Worm (Caenorhabditis elegans): ENCODE results near the gene clp-1.

Gene clp-1

DNA sequence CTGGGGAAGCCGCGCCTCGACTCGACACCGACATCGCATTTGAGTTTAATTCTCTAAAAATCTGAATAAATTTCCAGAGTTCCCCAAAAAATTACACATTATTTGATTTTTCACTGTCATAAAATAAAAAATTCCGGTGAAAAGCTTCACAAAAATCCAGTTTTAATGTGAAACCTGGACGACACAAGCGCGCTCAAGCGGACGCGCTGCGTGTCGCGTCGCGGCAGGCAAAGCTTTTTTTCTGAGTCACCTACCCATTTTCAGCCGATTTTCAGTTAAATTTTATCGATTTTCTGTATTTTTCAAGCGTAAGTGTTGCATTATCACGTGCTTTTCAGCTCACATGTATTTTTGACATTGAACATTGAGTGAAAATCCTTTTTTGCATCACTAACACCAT lies 30.0 kb downstream of the clp-1 start, which contains the start of gene cit-1.1:
TSS of gene cit-1.1 (minus strand) at position 53 of the 400 bp plus-strand sequence.
- no peak for TF ChIP-seq unc-62 (GFP tag; optimal IDR thresholded peaks at IDR 0.05)

DNA sequence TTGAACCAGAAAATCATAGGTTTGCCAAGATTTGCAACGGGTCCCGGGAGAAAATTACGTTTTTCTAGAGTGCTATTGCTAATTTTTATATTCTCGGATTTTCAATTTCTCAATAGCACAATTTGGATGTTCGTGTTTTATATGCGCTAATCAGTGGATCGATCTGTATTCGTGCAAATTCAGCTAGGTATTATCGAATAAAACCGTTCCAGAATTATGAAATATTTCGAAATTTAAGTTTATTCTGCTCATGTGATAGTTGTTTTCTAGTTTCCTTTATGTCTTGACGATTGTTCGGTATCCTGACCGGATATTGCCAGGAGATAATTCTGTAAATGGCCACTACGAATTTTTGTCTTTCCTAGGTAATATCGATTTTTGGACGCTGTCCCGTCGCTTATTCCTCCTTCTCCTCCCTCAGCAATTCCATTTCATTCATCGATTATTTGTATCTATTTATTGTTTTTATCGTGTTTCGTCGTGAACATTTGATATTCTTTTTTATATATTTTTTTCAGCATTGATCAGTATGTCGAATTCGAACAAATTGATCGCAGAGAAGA lies 30.6 kb downstream of the clp-1 start, which contains the start of gene cit-1.2:
TSS of gene cit-1.2 (plus strand) at position 513 of the 563 bp plus-strand sequence.
- TF ChIP-seq unc-62 (GFP tag; optimal IDR thresholded peaks at IDR 0.05): no peak

DNA sequence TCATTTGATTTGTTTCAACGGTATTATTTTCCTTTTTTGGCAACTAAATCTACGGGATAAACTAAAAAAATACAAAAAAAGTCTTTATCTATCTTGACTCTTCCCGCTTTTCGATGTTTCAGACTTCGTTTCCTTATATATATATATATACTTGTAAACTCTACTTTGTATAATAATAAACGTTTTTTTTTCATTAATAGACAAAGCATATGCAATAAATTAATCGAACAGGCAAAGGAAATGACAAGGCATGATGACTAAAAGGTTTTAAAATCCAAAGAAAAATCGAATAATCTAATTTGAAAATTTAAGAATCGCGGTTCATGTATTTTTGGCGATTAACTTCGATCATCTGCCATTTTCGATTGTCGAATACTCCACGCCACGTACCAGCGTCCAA lies 33.8 kb downstream of the clp-1 start:
- no peak for TF ChIP-seq unc-62 (GFP tag; optimal IDR thresholded peaks at IDR 0.05)

DNA sequence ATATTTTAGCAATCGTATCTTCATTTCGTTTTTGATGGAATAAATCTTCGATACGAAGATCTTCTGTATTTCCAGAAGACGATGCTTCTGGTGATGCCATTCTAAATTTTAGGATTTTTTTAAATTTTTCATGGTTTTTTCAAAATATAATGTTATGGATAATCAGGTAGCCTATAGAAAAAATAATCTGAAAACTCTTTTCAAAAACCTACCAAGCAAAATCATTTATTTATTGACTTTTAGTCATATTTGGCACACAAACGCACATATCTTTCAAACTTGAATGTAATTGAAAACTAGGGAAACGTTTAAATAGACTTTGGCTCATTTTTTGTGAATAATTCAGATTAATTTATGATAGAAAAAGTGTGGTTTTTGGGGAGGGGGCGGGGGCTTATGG lies 36.7 kb downstream of the clp-1 start, which contains the start of gene F44B9.5:
TSS of gene F44B9.5 (minus strand) at position 101 of the 400 bp plus-strand sequence.
- no peak for TF ChIP-seq unc-62 (GFP tag; optimal IDR thresholded peaks at IDR 0.05)

DNA sequence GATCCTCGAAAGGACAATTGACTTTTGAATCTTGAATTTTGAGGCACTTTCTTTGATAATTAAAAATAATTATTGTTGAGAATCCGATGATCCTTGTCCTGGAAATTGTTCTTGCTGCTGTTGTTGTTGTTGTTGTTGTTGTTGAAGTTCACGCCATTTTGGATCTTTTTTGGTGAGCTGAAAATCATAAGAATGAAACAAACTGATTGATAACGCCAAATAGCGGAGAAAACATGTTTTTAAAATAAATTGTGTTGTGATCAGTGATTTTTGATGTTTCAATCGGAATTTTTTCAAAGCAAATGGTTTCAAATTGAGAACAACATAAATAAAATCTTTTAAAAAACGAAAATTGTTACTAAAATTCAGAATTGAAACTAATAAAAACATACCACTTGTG lies 37.3 kb downstream of the clp-1 start:
- TF ChIP-seq unc-62 (GFP tag; optimal IDR thresholded peaks at IDR 0.05): no peak

DNA sequence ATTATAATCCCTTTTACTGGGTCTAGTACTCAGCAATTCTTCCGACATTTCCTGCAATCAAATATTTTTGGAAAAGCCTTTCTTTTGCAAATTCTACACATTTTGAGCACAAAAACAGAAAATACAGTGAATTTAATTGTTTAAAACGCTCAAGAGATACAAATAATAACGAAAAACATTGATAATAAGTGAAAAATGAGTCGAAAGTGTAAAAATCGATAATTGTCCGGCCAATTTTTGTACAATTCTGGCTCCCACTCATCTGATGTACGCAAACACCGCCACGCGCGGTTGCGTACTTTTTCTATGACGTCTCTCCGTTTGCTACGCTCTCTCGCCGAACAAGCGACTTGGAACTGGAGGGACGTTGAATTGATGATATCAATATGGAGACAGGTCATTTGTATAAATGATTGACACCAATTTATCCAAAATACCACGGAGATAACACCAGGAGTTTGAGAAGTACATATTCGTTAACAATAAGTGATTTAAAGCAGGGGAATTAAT lies 41.1 kb downstream of the clp-1 start, which contains the start of gene lin-36:
TSS of gene lin-36 (minus strand) at position 51 of the 510 bp plus-strand sequence.
- TF ChIP-seq unc-62 (GFP tag; optimal IDR thresholded peaks at IDR 0.05): no peak

DNA sequence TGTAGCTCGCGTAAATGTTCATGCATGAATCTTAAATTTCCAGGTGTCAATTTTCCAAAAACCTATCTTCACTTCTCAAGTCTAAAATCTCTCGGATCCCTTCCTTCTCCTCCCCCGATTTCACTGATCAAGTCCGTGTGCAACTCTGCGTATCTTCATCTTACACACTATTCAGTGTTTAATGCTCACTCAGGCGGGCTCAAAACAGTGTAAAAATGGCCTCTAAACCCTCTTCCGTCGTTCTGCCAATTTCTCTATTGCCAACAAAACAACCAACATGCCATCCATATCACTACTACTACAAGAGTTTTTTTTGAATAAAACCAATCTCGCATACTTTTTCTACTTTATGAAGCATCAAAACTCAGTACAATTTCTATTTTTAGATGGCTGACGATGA lies 42.3 kb downstream of the clp-1 start, which contains the start of gene F44B9.2:
TSS of gene F44B9.2 (plus strand) at position 387 of the 400 bp plus-strand sequence.
- no peak for TF ChIP-seq unc-62 (GFP tag; optimal IDR thresholded peaks at IDR 0.05)

DNA sequence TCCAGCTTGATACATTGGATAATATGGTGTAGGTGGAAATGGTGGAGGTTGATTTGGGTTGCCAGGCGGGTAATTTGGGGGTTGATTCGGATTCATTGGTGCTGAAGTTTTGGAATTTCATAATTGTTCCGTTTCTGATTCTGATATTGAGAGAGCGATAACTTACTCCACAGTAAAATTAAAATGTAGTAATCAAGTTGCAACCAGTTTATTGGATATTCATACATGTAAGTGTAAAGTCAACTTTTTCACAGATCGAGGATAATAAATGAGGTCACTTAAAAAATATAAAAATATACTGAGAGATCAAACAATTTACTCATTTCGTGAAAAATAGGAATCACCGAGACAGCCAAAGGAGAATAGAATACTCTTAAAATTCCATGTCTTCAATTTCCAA lies 48.2 kb downstream of the clp-1 start, which contains the start of gene mdt-30:
TSS of gene mdt-30 (minus strand) at position 101 of the 400 bp plus-strand sequence.
- TF ChIP-seq unc-62 (GFP tag; optimal IDR thresholded peaks at IDR 0.05): no peak

DNA sequence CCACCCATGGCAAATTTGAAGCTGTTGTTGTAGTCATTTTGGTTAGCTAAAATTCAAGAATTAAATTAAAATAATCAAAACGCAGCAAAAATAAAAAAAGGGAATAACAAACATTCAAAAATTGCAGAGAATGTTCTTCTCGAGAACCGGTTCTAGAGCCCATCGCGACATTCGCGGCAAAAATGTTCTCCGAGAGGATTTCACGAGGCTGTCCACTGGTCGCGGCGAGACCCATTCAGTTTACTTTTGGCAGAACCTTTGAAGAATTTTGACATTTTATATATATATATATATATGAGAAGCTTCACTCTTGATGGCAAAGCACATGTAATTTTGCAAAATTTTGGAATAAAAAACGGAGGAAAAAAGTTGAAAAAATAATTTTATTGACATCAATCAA lies 49.7 kb downstream of the clp-1 start, which contains the start of gene F44B9.8:
TSS of gene F44B9.8 (minus strand) at position 163 of the 400 bp plus-strand sequence.
- no peak for TF ChIP-seq unc-62 (GFP tag; optimal IDR thresholded peaks at IDR 0.05)

DNA sequence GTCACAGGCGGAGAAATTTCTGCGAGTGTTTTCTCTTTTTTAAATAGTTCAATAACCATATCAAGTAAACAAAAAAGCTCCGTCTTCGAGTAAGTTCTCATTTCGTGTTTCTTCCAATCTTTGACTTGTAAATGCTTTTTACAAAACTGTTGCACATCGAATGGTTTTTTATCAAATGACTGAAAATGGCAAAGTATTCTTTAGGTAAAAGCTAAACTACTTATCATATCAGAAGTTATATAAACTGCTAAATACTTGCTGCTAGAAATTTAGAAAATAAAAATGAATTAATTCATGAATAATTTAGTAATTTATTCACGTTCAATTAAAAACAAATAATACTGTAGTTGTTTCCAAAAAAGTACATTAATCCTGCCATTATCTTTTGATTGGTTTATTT lies 51.2 kb downstream of the clp-1 start, which contains the start of gene F44B9.9:
TSS of gene F44B9.9 (minus strand) at position 101 of the 400 bp plus-strand sequence.
- no peak for TF ChIP-seq unc-62 (GFP tag; optimal IDR thresholded peaks at IDR 0.05)

DNA sequence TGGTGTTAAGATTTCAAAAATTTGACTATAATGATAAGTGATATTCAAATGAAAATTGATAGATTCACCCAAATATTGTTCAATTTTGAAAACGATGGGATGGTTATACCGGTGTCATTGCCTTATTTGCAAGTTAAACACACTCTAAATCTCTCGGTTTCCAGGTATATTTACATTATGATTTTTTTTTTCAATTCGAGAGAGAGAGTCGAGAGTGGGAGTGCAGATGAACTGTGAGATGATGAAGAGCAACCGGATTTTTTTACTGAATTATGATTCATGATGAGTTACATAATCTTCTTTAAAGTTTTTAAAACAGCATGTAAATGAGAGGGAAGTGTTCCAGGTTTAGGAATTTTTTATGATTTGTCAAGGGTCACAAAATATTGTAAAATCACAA lies 53.8 kb downstream of the clp-1 start, which contains the start of gene F44B9.10:
TSS of gene F44B9.10 (minus strand) at position 101 of the 400 bp plus-strand sequence.
- TF ChIP-seq unc-62 (GFP tag; optimal IDR thresholded peaks at IDR 0.05): no peak

All from whole organism, dauer.